Fruit fly (Drosophila melanogaster) whole organism, embryonic: ENCODE data around the gene Ifrd1.
A peak's percentile ranks its signal among the peaks of the same experiment; 100 is the strongest.

Source experiments
- ATbp ChIP-seq: fragments of 200-800 bp; sonication (Bioruptor generic); optimal IDR thresholded peaks from 2 replicates; lab custom pipeline; 2017; ENCODE audit warnings: missing biosample characterization, mild to moderate bottlenecking, missing genetic modification characterization, missing genetic modification reagents
- B-H2 ChIP-seq: fragments of 200-800 bp; sonication (Bioruptor generic); optimal IDR thresholded peaks from 2 replicates; lab custom pipeline; 2018; ENCODE audit warnings: missing biosample characterization, mild to moderate bottlenecking, missing genetic modification characterization
- BEAF-32 ChIP-seq: fragments of 200-800 bp; sonication (Bioruptor generic); optimal IDR thresholded peaks from 3 replicates; lab custom pipeline; 2017; ENCODE audit warnings: missing biosample characterization, missing genetic modification characterization, mild to moderate bottlenecking, moderate library complexity, missing genetic modification reagents
- CG10543 ChIP-seq: fragments of 200-800 bp; sonication (Bioruptor generic); optimal IDR thresholded peaks from 3 replicates; lab custom pipeline; 2017; ENCODE audit warnings: missing biosample characterization, mild to moderate bottlenecking, missing genetic modification characterization, moderate library complexity
- CG11085 ChIP-seq: fragments of 200-800 bp; sonication (Bioruptor generic); IDR thresholded peaks from 2 replicates; pipeline ENCODE4 v1.3.6; 2022; ENCODE audit warnings: missing biosample characterization, missing genetic modification characterization
- CG1233 ChIP-seq: fragments of 200-800 bp; sonication (Bioruptor generic); optimal IDR thresholded peaks from 4 replicates; lab custom pipeline; 2018; ENCODE audit warnings: missing biosample characterization, mild to moderate bottlenecking, missing genetic modification characterization
- CG13296 ChIP-seq: fragments of 200-800 bp; sonication (Bioruptor generic); optimal IDR thresholded peaks from 3 replicates; lab custom pipeline; 2018; ENCODE audit warnings: missing biosample characterization, mild to moderate bottlenecking, missing genetic modification characterization
- CG13894 ChIP-seq: fragments of 200-800 bp; sonication (Bioruptor generic); optimal IDR thresholded peaks from 3 replicates; lab custom pipeline; 2018; ENCODE audit warnings: missing biosample characterization, mild to moderate bottlenecking, missing genetic modification characterization, moderate library complexity
- CG14014 ChIP-seq: fragments of 200-800 bp; sonication (Bioruptor generic); IDR thresholded peaks from 2 replicates; pipeline ENCODE4 v1.3.6; 2022; ENCODE audit warnings: missing biosample characterization, missing genetic modification characterization
- CG15696 ChIP-seq: fragments of 200-800 bp; sonication (Bioruptor generic); optimal IDR thresholded peaks from 2 replicates; lab custom pipeline; 2019; ENCODE audit warnings: missing biosample characterization, mild to moderate bottlenecking, missing genetic modification characterization, moderate library complexity
- CG16813 ChIP-seq: fragments of 200-800 bp; sonication (Bioruptor generic); IDR thresholded peaks from 3 replicates; pipeline ENCODE4 v1.3.6; 2022; ENCODE audit warnings: missing biosample characterization, missing genetic modification characterization; ENCODE audit not compliant: partially characterized antibody
- CG17359 ChIP-seq: fragments of 200-800 bp; sonication (Bioruptor generic); optimal IDR thresholded peaks from 3 replicates; lab custom pipeline; 2018; ENCODE audit warnings: missing biosample characterization, mild to moderate bottlenecking, missing genetic modification characterization, moderate library complexity
- CG18476 ChIP-seq: fragments of 200-800 bp; sonication (Bioruptor generic); optimal IDR thresholded peaks from 2 replicates; lab custom pipeline; 2016; ENCODE audit warnings: missing biosample characterization, mild to moderate bottlenecking, missing genetic modification characterization
- CG18619 ChIP-seq: fragments of 200-800 bp; sonication (Bioruptor generic); optimal IDR thresholded peaks from 3 replicates; lab custom pipeline; 2017; ENCODE audit warnings: missing biosample characterization, mild to moderate bottlenecking, missing genetic modification characterization
- CG18764 ChIP-seq: fragments of 200-800 bp; sonication (Bioruptor generic); optimal IDR thresholded peaks from 3 replicates; lab custom pipeline; 2016; ENCODE audit warnings: missing biosample characterization, missing genetic modification characterization
- CG2678 ChIP-seq: fragments of 200-800 bp; sonication (Bioruptor generic); optimal IDR thresholded peaks from 3 replicates; lab custom pipeline; 2019; ENCODE audit warnings: missing biosample characterization, mild to moderate bottlenecking, missing genetic modification characterization, moderate library complexity
- CG31388 ChIP-seq: fragments of 200-800 bp; sonication (Bioruptor generic); optimal IDR thresholded peaks from 2 replicates; lab custom pipeline; 2016; ENCODE audit warnings: missing biosample characterization, missing genetic modification characterization
- CG32767 ChIP-seq: fragments of 200-800 bp; sonication (Bioruptor generic); IDR thresholded peaks from 2 replicates; pipeline ENCODE4 v1.3.6; 2022; ENCODE audit warnings: missing biosample characterization, missing genetic modification characterization
- CG4360 ChIP-seq: fragments of 200-800 bp; sonication (Bioruptor generic); IDR thresholded peaks from 2 replicates; pipeline ENCODE4 v1.3.6; 2022; ENCODE audit warnings: missing biosample characterization, missing genetic modification characterization
- CG5245 ChIP-seq: fragments of 200-800 bp; sonication (Bioruptor generic); optimal IDR thresholded peaks from 3 replicates; lab custom pipeline; 2016; ENCODE audit warnings: missing biosample characterization, missing genetic modification characterization
- CG6175 ChIP-seq: fragments of 200-800 bp; sonication (Bioruptor generic); IDR thresholded peaks from 3 replicates; pipeline ENCODE4 v1.3.6; 2022; ENCODE audit warnings: missing biosample characterization, missing genetic modification characterization
- CG6254 ChIP-seq: fragments of 200-800 bp; sonication (Bioruptor generic); optimal IDR thresholded peaks from 3 replicates; lab custom pipeline; 2017; ENCODE audit warnings: mild to moderate bottlenecking, missing biosample characterization, missing genetic modification reagents, missing genetic modification characterization
- CG6654 ChIP-seq: fragments of 200-800 bp; sonication (Bioruptor generic); optimal IDR thresholded peaks from 2 replicates; lab custom pipeline; 2017; ENCODE audit warnings: missing biosample characterization, mild to moderate bottlenecking, missing genetic modification characterization
- CG6813 ChIP-seq: fragments of 200-800 bp; sonication (Bioruptor generic); optimal IDR thresholded peaks from 2 replicates; lab custom pipeline; 2017; ENCODE audit warnings: missing biosample characterization, missing genetic modification characterization, mild to moderate bottlenecking, moderate library complexity, missing genetic modification reagents
- CG7556 ChIP-seq: fragments of 200-800 bp; sonication (Bioruptor generic); optimal IDR thresholded peaks from 2 replicates; lab custom pipeline; 2017; ENCODE audit warnings: missing biosample characterization, mild to moderate bottlenecking, missing genetic modification characterization
- Dbx ChIP-seq: fragments of 200-800 bp; sonication (Bioruptor generic); IDR thresholded peaks from 3 replicates; pipeline ENCODE4 v1.3.6; 2022; ENCODE audit warnings: missing biosample characterization, missing genetic modification characterization
- Dp ChIP-seq: fragments of 200-800 bp; sonication (Bioruptor generic); optimal IDR thresholded peaks from 2 replicates; lab custom pipeline; 2018; ENCODE audit warnings: missing biosample characterization, mild to moderate bottlenecking, missing genetic modification characterization, moderate library complexity
- Ets97D ChIP-seq: fragments of 200-800 bp; sonication (Bioruptor generic); optimal IDR thresholded peaks from 3 replicates; lab custom pipeline; 2016; ENCODE audit warnings: missing biosample characterization, missing genetic modification characterization
- Fer2 ChIP-seq: fragments of 200-800 bp; sonication (Bioruptor generic); optimal IDR thresholded peaks from 2 replicates; lab custom pipeline; 2018; ENCODE audit warnings: missing biosample characterization, mild to moderate bottlenecking, missing genetic modification characterization, moderate library complexity
- Hr39 ChIP-seq: fragments of >200 bp; optimal IDR thresholded peaks from 2 replicates; lab custom pipeline; 2017
- MESR4 ChIP-seq: fragments of 200-800 bp; sonication (Bioruptor generic); optimal IDR thresholded peaks from 2 replicates; lab custom pipeline; 2018; ENCODE audit warnings: missing biosample characterization, mild to moderate bottlenecking, missing genetic modification characterization, moderate library complexity
- Med ChIP-seq: fragments of 200-800 bp; sonication (Bioruptor generic); peaks from one replicate; lab custom pipeline; 2016; ENCODE audit warnings: missing biosample characterization, missing genetic modification characterization, mild to moderate bottlenecking, inconsistent platforms, moderate library complexity
- Myb ChIP-seq: fragments of 200-800 bp; sonication (Bioruptor generic); optimal IDR thresholded peaks from 2 replicates; lab custom pipeline; 2016; ENCODE audit warnings: missing biosample characterization, missing genetic modification characterization
- NC2β ChIP-seq: fragments of 200-800 bp; sonication (Bioruptor generic); optimal IDR thresholded peaks from 2 replicates; lab custom pipeline; 2016; ENCODE audit warnings: missing biosample characterization, missing genetic modification characterization
- NFAT ChIP-seq: fragments of 200-800 bp; sonication (Bioruptor generic); IDR thresholded peaks from 2 replicates; pipeline ENCODE4 v1.3.6; 2022; ENCODE audit warnings: missing biosample characterization, missing genetic modification characterization
- Nf-YA ChIP-seq: fragments of 200-800 bp; sonication (Bioruptor generic); IDR thresholded peaks from 2 replicates; pipeline ENCODE4 v1.3.6; 2022; ENCODE audit warnings: missing biosample characterization, missing genetic modification characterization
- PHDP ChIP-seq: fragments of 200-800 bp; sonication (Bioruptor generic); optimal IDR thresholded peaks from 3 replicates; lab custom pipeline; 2018; ENCODE audit warnings: missing biosample characterization, mild to moderate bottlenecking, missing genetic modification characterization, moderate library complexity
- Sin3A ChIP-seq: fragments of >200 bp; optimal IDR thresholded peaks from 2 replicates; lab custom pipeline; 2018
- Trl ChIP-seq, 3 experiments: fragments of >200 bp in 2 of 3; fragments of 200-800 bp in 1 of 3; sonication (Bioruptor generic) in 1 of 3; optimal IDR thresholded peaks; 2 replicates in 1 of 3; 3 replicates in 2 of 3; lab custom pipeline; 2016 to 2017; ENCODE audit warnings: missing biosample characterization in 1 of 3, missing genetic modification characterization in 1 of 3
- danr ChIP-seq: fragments of 200-800 bp; sonication (Bioruptor generic); IDR thresholded peaks from 2 replicates; pipeline ENCODE4 v1.3.6; 2022; ENCODE audit warnings: missing biosample characterization, missing genetic modification characterization
- dmrt11E ChIP-seq: fragments of 200-800 bp; sonication (Bioruptor generic); optimal IDR thresholded peaks from 3 replicates; lab custom pipeline; 2018; ENCODE audit warnings: missing biosample characterization, mild to moderate bottlenecking, missing genetic modification characterization, moderate library complexity
- esg ChIP-seq: fragments of 200-800 bp; sonication (Bioruptor generic); conservative IDR thresholded peaks from 2 replicates; pipeline ENCODE4 v1.3.6; 2022; ENCODE audit warnings: missing biosample characterization, missing genetic modification characterization
- ewg ChIP-seq: fragments of 200-800 bp; sonication (Bioruptor generic); optimal IDR thresholded peaks from 3 replicates; lab custom pipeline; 2017; ENCODE audit warnings: mild to moderate bottlenecking, missing biosample characterization, missing genetic modification reagents, missing genetic modification characterization
- fd64A ChIP-seq: fragments of 200-800 bp; sonication (Bioruptor generic); optimal IDR thresholded peaks from 3 replicates; lab custom pipeline; 2018; ENCODE audit warnings: missing biosample characterization, mild to moderate bottlenecking, missing genetic modification characterization
- gem ChIP-seq: fragments of 200-800 bp; sonication (Bioruptor generic); optimal IDR thresholded peaks from 2 replicates; lab custom pipeline; 2019; ENCODE audit warnings: missing biosample characterization, mild to moderate bottlenecking, missing genetic modification characterization, moderate library complexity
- luna ChIP-seq: fragments of 200-800 bp; sonication (Bioruptor generic); optimal IDR thresholded peaks from 2 replicates; lab custom pipeline; 2016; ENCODE audit warnings: missing biosample characterization, missing genetic modification characterization
- phol ChIP-seq: fragments of 200-800 bp; sonication (Bioruptor generic); optimal IDR thresholded peaks from 3 replicates; lab custom pipeline; 2018; ENCODE audit warnings: missing biosample characterization, mild to moderate bottlenecking, missing genetic modification characterization, moderate library complexity
- ranshi ChIP-seq: fragments of 200-800 bp; sonication (Bioruptor generic); IDR thresholded peaks from 2 replicates; pipeline ENCODE4 v1.3.6; 2022; ENCODE audit warnings: missing biosample characterization, missing genetic modification characterization
- run ChIP-seq: fragments of 200-800 bp; sonication (Bioruptor generic); optimal IDR thresholded peaks from 3 replicates; lab custom pipeline; 2018; ENCODE audit warnings: missing biosample characterization, mild to moderate bottlenecking, missing genetic modification characterization
- sr ChIP-seq: fragments of 200-800 bp; sonication (Bioruptor generic); IDR thresholded peaks from 3 replicates; pipeline ENCODE4 v1.3.6; 2022; ENCODE audit warnings: missing biosample characterization, missing genetic modification characterization
- tx ChIP-seq: fragments of 200-800 bp; sonication (Bioruptor generic); optimal IDR thresholded peaks from 2 replicates; lab custom pipeline; 2016; ENCODE audit warnings: missing biosample characterization, missing genetic modification characterization

Ifrd1 gene

dm6 chr2L:2907776-2908175, 33.5 kb upstream of the Ifrd1 start (continued):
- TF ChIP-seq BEAF-32: no peak
- TF ChIP-seq phol: no peak
- TF ChIP-seq CG6175 (GFP tag; lab: Robert Waterston, UW): 0 out of 3 replicates have a peak, but pooled peaks have one; percentile 29
- no peak for TF ChIP-seq CG5245 (GFP tag; lab: Kevin White, UChicago)
- no peak for TF ChIP-seq NC2β
- no peak for TF ChIP-seq Ets97D (GFP tag; lab: Kevin White, UChicago)
- TF ChIP-seq CG32767: no peak
- no peak for TF ChIP-seq Hr39
- TF ChIP-seq CG13894 (tag; lab: Kevin White, UChicago): no peak
- TF ChIP-seq Dp (GFP tag; lab: Kevin White, UChicago): no peak
- peak; percentile 20 for TF ChIP-seq CG10543
- no peak for TF ChIP-seq MESR4
- no peak for TF ChIP-seq CG4360 (GFP tag; lab: Robert Waterston, UW)
- no peak for TF ChIP-seq CG16813
- TF ChIP-seq danr (GFP tag; lab: Robert Waterston, UW): no peak
- TF ChIP-seq Med (GFP tag; lab: Kevin White, UChicago): peak; percentile 44
- peak; percentile 92 for TF ChIP-seq CG6654 (GFP tag; lab: Kevin White, UChicago)
- no peak for TF ChIP-seq CG18619 (GFP tag; lab: Kevin White, UChicago)
- TF ChIP-seq Sin3A (lab: Kevin White, UChicago): no peak
- 0 out of 2 replicates have a peak, but pooled peaks have one; percentile 15 for TF ChIP-seq NFAT (GFP tag; lab: Robert Waterston, UW)
- 0 out of 3 replicates have a peak, but pooled peaks have one; percentile 14 for TF ChIP-seq Dbx (GFP tag; lab: Robert Waterston, UW)

dm6 chr2L:2906122-2906521, 31.8 kb upstream of the Ifrd1 start:
- TF ChIP-seq CG6254 (GFP tag; lab: Kevin White, UChicago) (peak; percentile 42), dmrt11E (tag; lab: Kevin White, UChicago) (peak; percentile 29), CG14014 (no peak), CG13296 (peak; percentile 9), run (tag; lab: Kevin White, UChicago) (peak; percentile 21), ranshi (no peak; the same call in 1 of the 2 replicates), CG6813 (peak; percentile 62), gem (tag; lab: Kevin White, UChicago) (peak; percentile 17), CG17359 (peak; percentile 40), Myb (no peak), B-H2 (GFP tag; lab: Kevin White, UChicago) (no peak), Nf-YA (GFP tag; lab: Robert Waterston, UW) (no peak), CG18764 (GFP tag; lab: Kevin White, UChicago) (peak; percentile 8), esg (GFP tag; lab: Robert Waterston, UW) (no peak), luna (GFP tag; lab: Kevin White, UChicago) (no peak), Ets97D (GFP tag; lab: Kevin White, UChicago) (no peak), CG1233 (peak; percentile 2), CG18476 (GFP tag; lab: Kevin White, UChicago) (no peak), CG15696 (tag; lab: Kevin White, UChicago) (peak; percentile 22), fd64A (GFP tag; lab: Kevin White, UChicago) (peak; percentile 29), PHDP (tag; lab: Kevin White, UChicago) (peak; percentile 4), ATbp (GFP tag; lab: Kevin White, UChicago) (peak; percentile 17), ewg (no peak), CG7556 (GFP tag; lab: Kevin White, UChicago) (no peak), CG31388 (no peak), Trl (optimal IDR thresholded peaks at IDR 0.05; lab: Kevin White, UChicago) (no peak), Trl (GFP tag; optimal IDR thresholded peaks at IDR 0.05; lab: Kevin White, UChicago) (peak; percentile 35), Med (GFP tag; lab: Kevin White, UChicago) (peak; percentile 48), CG11085 (GFP tag; lab: Robert Waterston, UW) (no peak), sr (GFP tag; lab: Robert Waterston, UW) (no peak), tx (GFP tag; lab: Kevin White, UChicago) (no peak), CG2678 (tag; lab: Kevin White, UChicago) (peak; percentile 50), Fer2 (tag; lab: Kevin White, UChicago) (no peak)
